Fruit fly (Drosophila melanogaster) whole organism, pupa: ENCODE data around the gene laza.

Experiments used
- CG10348 ChIP-seq: fragments of 200-800 bp; sonication (Bioruptor generic); IDR thresholded peaks from 2 replicates; pipeline ENCODE4 v1.3.6; 2022; ENCODE audit warnings: missing biosample characterization, missing genetic modification characterization
- CG12605 ChIP-seq: fragments of 200-800 bp; sonication (Bioruptor generic); IDR thresholded peaks from 2 replicates; pipeline ENCODE4 v1.3.6; 2022; ENCODE audit warnings: missing biosample characterization, missing genetic modification characterization
- CG13204 ChIP-seq: fragments of 200-800 bp; sonication (Bioruptor generic); optimal IDR thresholded peaks from 2 replicates; lab custom pipeline; 2018; ENCODE audit warnings: missing biosample characterization, mild to moderate bottlenecking, missing genetic modification characterization, moderate library complexity
- CG14655 ChIP-seq: fragments of 200-800 bp; sonication (Bioruptor generic); optimal IDR thresholded peaks from 3 replicates; lab custom pipeline; 2017; ENCODE audit warnings: mild to moderate bottlenecking, missing biosample characterization, missing genetic modification reagents, missing genetic modification characterization
- CG15710 ChIP-seq: fragments of 200-800 bp; sonication (Bioruptor generic); optimal IDR thresholded peaks from 2 replicates; lab custom pipeline; 2018; ENCODE audit warnings: missing biosample characterization, mild to moderate bottlenecking, missing genetic modification characterization, moderate library complexity
- CG17806 ChIP-seq: fragments of 200-800 bp; sonication (Bioruptor generic); optimal IDR thresholded peaks from 2 replicates; lab custom pipeline; 2018; ENCODE audit warnings: missing biosample characterization, mild to moderate bottlenecking, missing genetic modification characterization, moderate library complexity
- CG32121 ChIP-seq: fragments of 200-800 bp; sonication (Bioruptor generic); IDR thresholded peaks from 2 replicates; pipeline ENCODE4 v1.3.6; 2022; ENCODE audit warnings: missing biosample characterization, missing genetic modification characterization
- CG34367 ChIP-seq: fragments of 200-800 bp; sonication (Bioruptor generic); optimal IDR thresholded peaks from 2 replicates; lab custom pipeline; 2018; ENCODE audit warnings: missing biosample characterization, mild to moderate bottlenecking, missing genetic modification characterization
- CG4496 ChIP-seq: fragments of 200-800 bp; sonication (Bioruptor generic); IDR thresholded peaks from 3 replicates; pipeline ENCODE4 v1.3.6; 2022; ENCODE audit warnings: missing biosample characterization, missing genetic modification characterization
- CG8159 ChIP-seq: fragments of 200-800 bp; sonication (Bioruptor generic); optimal IDR thresholded peaks from 3 replicates; lab custom pipeline; 2018; ENCODE audit warnings: missing biosample characterization, mild to moderate bottlenecking, missing genetic modification characterization, moderate library complexity
- CG8301 ChIP-seq: fragments of 200-800 bp; sonication (Bioruptor generic); optimal IDR thresholded peaks from 2 replicates; lab custom pipeline; 2018; ENCODE audit warnings: missing biosample characterization, mild to moderate bottlenecking, missing genetic modification characterization
- CG9948 ChIP-seq: fragments of 200-800 bp; sonication (Bioruptor generic); optimal IDR thresholded peaks from 2 replicates; lab custom pipeline; 2018; ENCODE audit warnings: missing biosample characterization, mild to moderate bottlenecking, missing genetic modification characterization, moderate library complexity
- D1 ChIP-seq: fragments of 200-800 bp; sonication (Bioruptor generic); optimal IDR thresholded peaks from 2 replicates; lab custom pipeline; 2018; ENCODE audit warnings: missing biosample characterization, mild to moderate bottlenecking, missing genetic modification characterization, moderate library complexity
- EcR ChIP-seq: fragments of 200-800 bp; sonication (Bioruptor generic); optimal IDR thresholded peaks from 3 replicates; lab custom pipeline; 2019; ENCODE audit warnings: missing biosample characterization, missing genetic modification characterization, mild to moderate bottlenecking, moderate library complexity, missing genetic modification reagents
- Ets98B ChIP-seq: fragments of 200-800 bp; sonication (Bioruptor generic); IDR thresholded peaks from 2 replicates; pipeline ENCODE4 v1.3.6; 2022; ENCODE audit warnings: missing biosample characterization, missing genetic modification characterization
- Pif1A ChIP-seq: fragments of 200-800 bp; sonication (Bioruptor generic); optimal IDR thresholded peaks from 3 replicates; lab custom pipeline; 2016; ENCODE audit warnings: missing biosample characterization, missing genetic modification characterization
- Pif1B ChIP-seq: fragments of 200-800 bp; sonication (Bioruptor generic); optimal IDR thresholded peaks from 3 replicates; lab custom pipeline; 2016; ENCODE audit warnings: missing biosample characterization, missing genetic modification characterization
- Snoo ChIP-seq: fragments of 200-800 bp; sonication (Bioruptor generic); optimal IDR thresholded peaks from 3 replicates; lab custom pipeline; 2017; ENCODE audit warnings: missing biosample characterization, mild to moderate bottlenecking, missing genetic modification characterization, inconsistent platforms
- fd96Ca ChIP-seq: fragments of 200-800 bp; sonication (Bioruptor generic); IDR thresholded peaks from 3 replicates; pipeline ENCODE4 v1.3.6; 2022; ENCODE audit warnings: missing biosample characterization, missing genetic modification characterization
- gl ChIP-seq: fragments of 200-800 bp; sonication (Bioruptor generic); optimal IDR thresholded peaks from 2 replicates; lab custom pipeline; 2018; ENCODE audit warnings: missing biosample characterization, mild to moderate bottlenecking, missing genetic modification characterization
- rn ChIP-seq: fragments of 200-800 bp; sonication (Bioruptor generic); IDR thresholded peaks from 2 replicates; pipeline ENCODE4 v1.3.6; 2022; ENCODE audit warnings: missing biosample characterization, missing genetic modification characterization

Gene laza

DNA sequence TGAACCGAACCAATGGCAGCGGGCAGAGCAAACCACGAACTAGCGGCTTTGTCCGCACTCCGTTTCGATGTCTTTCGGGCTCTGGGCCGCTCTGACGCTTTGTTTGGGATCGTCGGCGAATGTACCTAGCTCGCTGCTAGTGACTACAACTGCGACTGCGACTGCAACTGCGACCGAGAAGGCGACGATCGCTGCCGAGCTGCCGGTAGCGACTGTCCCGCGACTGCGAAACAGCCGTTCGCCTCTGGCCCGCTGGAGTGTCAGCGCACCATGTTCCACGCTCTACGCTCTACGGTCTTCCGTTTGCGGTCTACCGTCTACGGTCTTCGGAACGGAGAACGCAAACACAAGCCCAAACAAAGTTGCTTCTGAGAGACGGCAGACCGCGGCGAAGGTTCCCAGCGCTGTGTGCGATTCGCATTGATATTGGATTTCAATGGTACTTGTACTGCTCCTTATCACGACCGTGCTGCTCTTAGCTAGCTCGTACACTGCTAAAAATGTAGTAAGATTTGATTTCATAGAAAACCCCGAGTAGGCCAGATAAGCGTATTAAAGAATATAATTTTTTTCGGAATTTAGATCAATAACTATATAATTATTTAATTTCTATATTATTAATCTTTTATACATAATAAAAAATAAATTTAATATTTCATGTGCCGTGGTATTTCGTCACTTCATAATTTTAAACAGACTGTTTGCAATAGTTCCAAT, at the start of gene laza:
laza (minus strand) TSS at position 214 of the 717 bp plus-strand sequence.
- TF ChIP-seq CG17806 (tag; lab: Kevin White, UChicago): peak; percentile 15
- peak; percentile 43 for TF ChIP-seq CG8159 (tag; lab: Kevin White, UChicago)
- no peak for TF ChIP-seq CG10348 (GFP tag; lab: Robert Waterston, UW)
- no peak for TF ChIP-seq Ets98B (GFP tag; lab: Robert Waterston, UW)
- peak; percentile 23 for TF ChIP-seq CG15710 (tag; lab: Kevin White, UChicago)
- TF ChIP-seq CG34367 (tag; lab: Kevin White, UChicago): no peak
- TF ChIP-seq gl (tag; lab: Kevin White, UChicago): no peak
- peak; percentile 51 for TF ChIP-seq CG14655
- peak; percentile 35 for TF ChIP-seq CG9948
- no peak for TF ChIP-seq CG8301
- TF ChIP-seq rn (GFP tag; lab: Robert Waterston, UW): no peak
- peak; percentile 98 for TF ChIP-seq CG13204 (GFP tag; lab: Kevin White, UChicago)
- no peak for TF ChIP-seq D1
- TF ChIP-seq EcR (GFP tag; lab: Kevin White, UChicago): peak; percentile 24
- TF ChIP-seq CG4496 (GFP tag; lab: Robert Waterston, UW): 0 out of 3 replicates have a peak, but pooled peaks have one; percentile 10

DNA sequence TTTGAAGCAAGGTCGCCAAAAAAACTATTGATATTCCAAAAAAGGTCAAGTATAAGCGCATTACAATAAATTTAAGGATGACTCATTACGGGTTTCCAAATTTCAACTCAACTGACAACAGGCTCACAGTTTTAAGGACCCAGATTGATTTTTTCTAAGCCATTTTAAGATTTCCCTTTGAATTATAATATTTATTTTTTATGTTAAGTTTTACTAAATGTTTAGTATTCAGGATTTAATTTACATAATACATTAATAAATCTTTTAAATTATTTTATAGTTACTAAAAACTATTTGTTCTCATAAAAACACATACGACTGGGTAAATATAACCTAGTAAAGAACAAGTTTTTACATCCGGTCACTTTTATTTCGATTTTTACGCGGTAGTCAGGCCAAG, 44.2 kb upstream of the laza start, which contains the start of gene CG43329:
CG43329 (minus strand) TSS at position 101 of the 400 bp plus-strand sequence.
- TF ChIP-seq EcR (GFP tag; lab: Kevin White, UChicago): no peak
- TF ChIP-seq CG8301: no peak
- no peak for TF ChIP-seq CG15710 (tag; lab: Kevin White, UChicago)
- TF ChIP-seq CG32121 (GFP tag; lab: Robert Waterston, UW): no peak
- TF ChIP-seq CG34367 (tag; lab: Kevin White, UChicago): no peak
- TF ChIP-seq CG12605 (GFP tag; lab: Robert Waterston, UW): no peak
- TF ChIP-seq rn (GFP tag; lab: Robert Waterston, UW): no peak
- no peak for TF ChIP-seq CG4496 (GFP tag; lab: Robert Waterston, UW)
- no peak for TF ChIP-seq Ets98B (GFP tag; lab: Robert Waterston, UW)
- TF ChIP-seq gl (tag; lab: Kevin White, UChicago): no peak
- TF ChIP-seq CG9948: no peak
- no peak for TF ChIP-seq CG14655
- no peak for TF ChIP-seq D1
- TF ChIP-seq CG17806 (tag; lab: Kevin White, UChicago): no peak
- no peak for TF ChIP-seq CG8159 (tag; lab: Kevin White, UChicago)
- no peak for TF ChIP-seq CG10348 (GFP tag; lab: Robert Waterston, UW)

DNA sequence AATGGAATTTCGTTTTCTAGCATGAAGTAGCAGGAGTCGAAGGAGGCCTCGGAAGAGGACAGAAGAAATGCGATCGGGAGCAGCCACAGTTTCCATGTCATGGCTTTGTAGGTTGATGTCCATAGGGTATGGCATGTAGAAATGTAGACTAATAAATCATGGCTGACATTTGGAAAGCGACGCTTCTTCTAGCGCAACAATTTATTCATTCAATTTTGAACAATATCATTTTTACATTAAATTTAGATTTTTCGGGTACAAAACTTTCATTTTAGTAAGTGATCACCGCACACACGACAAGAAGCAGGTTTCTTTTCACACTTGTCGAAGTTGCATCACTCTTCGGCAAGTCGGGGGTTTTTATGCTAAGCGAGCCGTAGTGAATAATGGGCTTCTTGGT, 43.4 kb upstream of the laza start, which contains the start of gene CG43330:
CG43330 (minus strand) TSS at position 101 of the 400 bp plus-strand sequence.
- TF ChIP-seq CG9948 (no peak), Pif1B (GFP tag; lab: Kevin White, UChicago) (no peak), CG12605 (GFP tag; lab: Robert Waterston, UW) (no peak), EcR (GFP tag; lab: Kevin White, UChicago) (no peak), CG8301 (no peak), D1 (no peak), rn (GFP tag; lab: Robert Waterston, UW) (no peak), CG15710 (tag; lab: Kevin White, UChicago) (no peak), gl (tag; lab: Kevin White, UChicago) (no peak), CG13204 (GFP tag; lab: Kevin White, UChicago) (no peak), CG8159 (tag; lab: Kevin White, UChicago) (no peak)

DNA sequence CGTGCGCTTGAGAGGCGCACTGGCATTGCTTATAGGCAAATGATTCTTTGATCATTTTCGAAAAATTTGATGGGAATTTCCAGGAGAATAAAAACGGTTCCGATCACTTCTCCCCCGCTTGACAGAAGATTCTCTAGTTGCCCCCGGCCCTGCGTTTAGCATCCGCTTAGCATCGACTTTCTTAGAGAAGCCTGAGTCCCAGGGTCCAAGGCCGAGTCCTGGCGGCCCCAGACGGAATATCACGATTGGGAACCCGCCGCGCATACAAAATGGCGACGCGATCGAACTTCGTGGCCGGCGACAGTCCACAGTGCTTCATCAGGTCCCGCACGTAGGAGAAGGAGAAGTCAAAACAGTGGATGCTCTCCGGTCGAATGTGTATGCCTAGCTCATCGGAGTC, 42.8 kb upstream of the laza start, which contains the start of gene CG43331:
CG43331 (minus strand) TSS at position 101 of the 400 bp plus-strand sequence.
- no peak for TF ChIP-seq Pif1B (GFP tag; lab: Kevin White, UChicago)
- no peak for TF ChIP-seq CG8301
- TF ChIP-seq gl (tag; lab: Kevin White, UChicago): no peak
- TF ChIP-seq CG13204 (GFP tag; lab: Kevin White, UChicago): no peak
- TF ChIP-seq rn (GFP tag; lab: Robert Waterston, UW): no peak
- no peak for TF ChIP-seq CG17806 (tag; lab: Kevin White, UChicago)
- no peak for TF ChIP-seq CG10348 (GFP tag; lab: Robert Waterston, UW)
- no peak for TF ChIP-seq CG15710 (tag; lab: Kevin White, UChicago)
- TF ChIP-seq CG4496 (GFP tag; lab: Robert Waterston, UW): no peak

DNA sequence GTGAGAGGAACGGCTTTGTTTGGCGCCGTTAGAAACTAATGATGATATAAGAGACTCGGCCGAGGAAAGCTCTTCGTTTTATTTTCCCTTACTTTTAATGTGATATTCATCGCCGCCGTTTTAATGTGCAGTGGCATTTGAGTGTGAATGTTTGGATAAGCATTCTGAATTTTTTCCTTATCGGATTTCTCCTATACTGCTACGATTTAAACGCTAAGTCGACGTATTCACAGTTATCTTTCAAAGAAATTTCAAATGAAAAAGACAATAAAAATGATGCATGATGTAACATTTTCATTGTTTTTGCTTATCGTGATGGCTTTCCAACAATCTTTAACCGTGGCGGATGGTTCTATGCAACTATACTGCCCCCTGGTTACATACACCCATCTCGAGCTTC, 40.4 kb upstream of the laza start, which contains the start of gene CG43312:
CG43312 (plus strand) TSS at position 301 of the 400 bp plus-strand sequence.
- TF ChIP-seq CG9948 (no peak), Snoo (tag; lab: Kevin White, UChicago) (no peak), D1 (no peak), CG15710 (tag; lab: Kevin White, UChicago) (no peak), CG13204 (GFP tag; lab: Kevin White, UChicago) (no peak), CG34367 (tag; lab: Kevin White, UChicago) (no peak), CG32121 (GFP tag; lab: Robert Waterston, UW) (no peak), CG8301 (no peak), fd96Ca (GFP tag; lab: Robert Waterston, UW) (no peak), CG8159 (tag; lab: Kevin White, UChicago) (no peak), CG12605 (GFP tag; lab: Robert Waterston, UW) (no peak), CG17806 (tag; lab: Kevin White, UChicago) (no peak), gl (tag; lab: Kevin White, UChicago) (no peak), rn (GFP tag; lab: Robert Waterston, UW) (no peak), CG14655 (no peak), EcR (GFP tag; lab: Kevin White, UChicago) (no peak), Pif1B (GFP tag; lab: Kevin White, UChicago) (no peak), Pif1A (GFP tag; lab: Kevin White, UChicago) (no peak), CG10348 (GFP tag; lab: Robert Waterston, UW) (no peak)
